Fruit fly (Drosophila melanogaster): ENCODE results near the gene RagA-B.
A peak's percentile ranks its signal among the peaks of the same experiment; 100 is the strongest.

The RagA-B gene

DNA sequence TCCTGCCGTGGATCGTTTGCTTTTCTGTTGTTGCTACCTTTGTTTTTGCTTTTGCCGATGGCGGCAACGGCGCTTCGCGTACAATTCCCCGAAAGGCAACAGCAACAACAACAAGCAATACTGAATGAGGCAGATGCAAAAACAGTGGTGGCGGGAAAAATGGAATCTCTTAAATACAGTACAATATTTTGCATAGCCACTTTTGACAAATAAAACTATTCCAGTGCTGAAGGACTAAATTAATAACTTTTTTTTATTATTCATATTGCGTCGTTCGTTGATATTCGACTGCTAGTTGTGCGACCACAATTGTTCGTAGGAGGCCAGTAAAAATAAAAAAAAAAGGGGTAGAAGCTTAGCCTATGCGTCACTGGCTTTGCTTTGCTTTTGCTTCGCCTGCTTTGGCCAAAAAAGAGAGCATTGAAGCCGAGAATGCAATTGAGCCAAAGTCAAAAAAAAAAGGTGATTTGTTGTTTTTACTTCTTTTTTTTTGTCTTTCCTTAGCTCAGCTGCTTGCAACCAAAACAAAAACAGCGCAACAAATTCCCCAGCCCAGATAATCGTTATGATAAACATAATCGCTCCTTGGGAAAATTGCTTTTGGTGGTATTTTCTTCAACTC, 47.8 kb upstream of the RagA-B start (continued):
- TF ChIP-seq CG16813 (GFP tag; IDR thresholded peaks at IDR 0.05; ENCODE audit: partially characterized antibody) (no peak), aop (GFP tag; IDR thresholded peaks at IDR 0.05) (peak; percentile 62; the same call in 1 of the 2 replicates), HLH54F (GFP tag; optimal IDR thresholded peaks at IDR 0.05) (peak; percentile 84), dm (GFP tag; optimal IDR thresholded peaks at IDR 0.05) (peak; percentile 58), CkIIα-i1 (GFP tag; IDR thresholded peaks at IDR 0.05) (peak; percentile 79), Hmr (GFP tag; optimal IDR thresholded peaks at IDR 0.05) (peak; percentile 87), chinmo (GFP tag; IDR thresholded peaks at IDR 0.05; ENCODE audit: partially characterized antibody) (no peak), CG10366 (GFP tag; IDR thresholded peaks at IDR 0.05) (peak; percentile 92), CrebB (tag; optimal IDR thresholded peaks at IDR 0.05) (peak; percentile 74), ara (GFP tag; IDR thresholded peaks at IDR 0.05) (peak; percentile 88), trh (GFP tag; optimal IDR thresholded peaks at IDR 0.05) (no peak), H2.0 (GFP tag; IDR thresholded peaks at IDR 0.05) (peak; percentile 91), ftz-f1 (GFP tag; optimal IDR thresholded peaks at IDR 0.05) (peak; percentile 18), Rx (GFP tag; IDR thresholded peaks at IDR 0.05) (peak; percentile 88), CG11085 (GFP tag; IDR thresholded peaks at IDR 0.05) (peak; percentile 74), btn (GFP tag; optimal IDR thresholded peaks at IDR 0.05) (peak; percentile 74), pho (GFP tag; optimal IDR thresholded peaks at IDR 0.05) (peak; percentile 85), Xbp1 (GFP tag; optimal IDR thresholded peaks at IDR 0.05) (peak; percentile 86), Dad (GFP tag; optimal IDR thresholded peaks at IDR 0.05) (peak; percentile 67), B-H2 (GFP tag; optimal IDR thresholded peaks at IDR 0.05) (no peak), PHDP (tag; optimal IDR thresholded peaks at IDR 0.05) (peak; percentile 88), CG13424 (tag; optimal IDR thresholded peaks at IDR 0.05) (peak; percentile 86), CG31365 (tag; optimal IDR thresholded peaks at IDR 0.05) (peak; percentile 66), eyg (GFP tag; optimal IDR thresholded peaks at IDR 0.05) (peak; percentile 74), CG11247 (GFP tag; IDR thresholded peaks at IDR 0.05) (peak; percentile 78), kah (GFP tag; optimal IDR thresholded peaks at IDR 0.05) (peak; percentile 47), NfI (GFP tag; optimal IDR thresholded peaks at IDR 0.05) (peak; percentile 91), nerfin-1 (tag; optimal IDR thresholded peaks at IDR 0.05) (peak; percentile 64), gcm2 (GFP tag; optimal IDR thresholded peaks at IDR 0.05) (peak; percentile 85), Mad (GFP tag; optimal IDR thresholded peaks at IDR 0.05) (peak; percentile 77), Mrtf (GFP tag; IDR thresholded peaks at IDR 0.05) (peak; percentile 86), CG7786 (GFP tag; optimal IDR thresholded peaks at IDR 0.05) (peak; percentile 73), so (GFP tag; IDR thresholded peaks at IDR 0.05) (peak; percentile 92), Opbp (GFP tag; IDR thresholded peaks at IDR 0.05; ENCODE audit: partially characterized antibody) (no peak), CG13775 (GFP tag; optimal IDR thresholded peaks at IDR 0.05) (peak; percentile 78), tx (GFP tag; optimal IDR thresholded peaks at IDR 0.05) (peak; percentile 76), fd96Cb (tag; optimal IDR thresholded peaks at IDR 0.05) (peak; percentile 87), CG3726 (GFP tag; IDR thresholded peaks at IDR 0.05) (peak; percentile 85; the same call in 2 of the 3 replicates), vfl (GFP tag; optimal IDR thresholded peaks at IDR 0.05) (peak; percentile 80), CG14710 (tag; optimal IDR thresholded peaks at IDR 0.05) (peak; percentile 70), dpn (GFP tag; optimal IDR thresholded peaks at IDR 0.05) (peak; percentile 78 to 89), jumu (GFP tag; optimal IDR thresholded peaks at IDR 0.05) (peak; percentile 72), CG15479 (GFP tag; optimal IDR thresholded peaks at IDR 0.05) (no peak), CG30403 (GFP tag; optimal IDR thresholded peaks at IDR 0.05) (peak; percentile 89), hbn (GFP tag; IDR thresholded peaks at IDR 0.05; ENCODE audit: partially characterized antibody) (no peak), Neu2 (GFP tag; optimal IDR thresholded peaks at IDR 0.05; ENCODE audit: borderline replicate concordance) (no peak), CG16779 (GFP tag; IDR thresholded peaks at IDR 0.05) (peak; percentile 74), dysf (GFP tag; IDR thresholded peaks at IDR 0.05) (peak; percentile 93), Hr51 (GFP tag; optimal IDR thresholded peaks at IDR 0.05) (peak; percentile 72 to 91), CG34376 (GFP tag; optimal IDR thresholded peaks at IDR 0.05) (peak; percentile 20)
